Worm (Caenorhabditis elegans): ENCODE measurements around the gene C02D5.4.

The C02D5.4 gene

ce11 chrIII:8597770-8598169 is 45.8 kb downstream of the C02D5.4 start, which contains the start of gene ztf-30:
Gene ztf-30 (minus strand): TSS chrIII:8597870.
- no peak for TF ChIP-seq C34F6.9 (tag; optimal IDR thresholded peaks at IDR 0.05)

ce11 chrIII:8598961-8599360 is 47.0 kb downstream of the C02D5.4 start:
- TF ChIP-seq unc-62 (GFP tag; optimal IDR thresholded peaks at IDR 0.05) (no peak), unc-39 (tag; optimal IDR thresholded peaks at IDR 0.05) (no peak), nhr-21 (tag; optimal IDR thresholded peaks at IDR 0.05) (peak; percentile 27), F13H6.1 (tag; optimal IDR thresholded peaks at IDR 0.05) (no peak), mab-5 (tag; optimal IDR thresholded peaks at IDR 0.05) (no peak), nhr-129 (tag; optimal IDR thresholded peaks at IDR 0.05) (peak; percentile 34), crh-2 (tag; optimal IDR thresholded peaks at IDR 0.05) (peak; percentile 55), unc-55 (GFP tag; optimal IDR thresholded peaks at IDR 0.05) (no peak), nhr-25 (tag; optimal IDR thresholded peaks at IDR 0.05) (peak; percentile 15), egl-27 (tag; optimal IDR thresholded peaks at IDR 0.05) (peak; percentile 48), ztf-4 (tag; optimal IDR thresholded peaks at IDR 0.05) (no peak), sma-3 (GFP tag; optimal IDR thresholded peaks at IDR 0.05) (peak; percentile 4)

DNA sequence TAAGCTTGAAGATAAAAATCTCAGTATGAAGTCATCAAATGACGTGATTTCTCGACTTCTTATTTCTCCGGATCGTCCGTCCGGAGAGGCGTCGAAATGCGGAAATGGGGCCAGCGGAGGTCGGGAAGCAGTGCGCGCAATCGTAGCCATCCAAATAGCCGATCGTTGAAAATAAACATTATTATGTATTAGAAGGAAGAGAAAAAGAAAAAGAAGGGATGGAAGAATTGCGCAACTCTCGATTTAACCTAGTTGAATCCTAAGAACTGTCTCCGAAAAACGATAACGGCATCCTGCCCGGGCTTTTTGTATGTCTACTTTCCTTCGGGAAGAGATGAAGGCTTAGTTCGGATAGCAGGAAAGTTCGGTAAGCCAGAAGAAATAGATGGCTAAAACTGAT is 50.2 kb downstream of the C02D5.4 start:
- TF ChIP-seq ZK546.5 (tag; optimal IDR thresholded peaks at IDR 0.05) (no peak), nhr-77 (tag; optimal IDR thresholded peaks at IDR 0.05) (no peak), mbf-1 (tag; optimal IDR thresholded peaks at IDR 0.05) (no peak), ztf-1 (GFP tag; conservative IDR thresholded peaks at IDR 0.05) (no peak), peb-1 (tag; optimal IDR thresholded peaks at IDR 0.05) (no peak), nhr-12 (tag; optimal IDR thresholded peaks at IDR 0.05) (no peak), ceh-16 (tag; optimal IDR thresholded peaks at IDR 0.05) (no peak), zag-1 (tag; optimal IDR thresholded peaks at IDR 0.05) (no peak), unc-62 (GFP tag; optimal IDR thresholded peaks at IDR 0.05) (no peak), nhr-237 (tag; optimal IDR thresholded peaks at IDR 0.05) (no peak), nhr-21 (tag; optimal IDR thresholded peaks at IDR 0.05) (no peak), ceh-82 (tag; optimal IDR thresholded peaks at IDR 0.05) (no peak), elt-1 (tag; optimal IDR thresholded peaks at IDR 0.05) (no peak), lin-11 (tag; optimal IDR thresholded peaks at IDR 0.05) (no peak), sma-9 (GFP tag; optimal IDR thresholded peaks at IDR 0.05) (no peak), sma-9 (tag; optimal IDR thresholded peaks at IDR 0.05) (no peak), nhr-10 (tag; optimal IDR thresholded peaks at IDR 0.05) (no peak), nhr-129 (tag; optimal IDR thresholded peaks at IDR 0.05) (no peak), lsy-2 (tag; optimal IDR thresholded peaks at IDR 0.05) (no peak)

Measured in whole organism, L2 larva.